Fruit fly (Drosophila melanogaster): ENCODE data around the gene CG15628.

The CG15628 gene

DNA sequence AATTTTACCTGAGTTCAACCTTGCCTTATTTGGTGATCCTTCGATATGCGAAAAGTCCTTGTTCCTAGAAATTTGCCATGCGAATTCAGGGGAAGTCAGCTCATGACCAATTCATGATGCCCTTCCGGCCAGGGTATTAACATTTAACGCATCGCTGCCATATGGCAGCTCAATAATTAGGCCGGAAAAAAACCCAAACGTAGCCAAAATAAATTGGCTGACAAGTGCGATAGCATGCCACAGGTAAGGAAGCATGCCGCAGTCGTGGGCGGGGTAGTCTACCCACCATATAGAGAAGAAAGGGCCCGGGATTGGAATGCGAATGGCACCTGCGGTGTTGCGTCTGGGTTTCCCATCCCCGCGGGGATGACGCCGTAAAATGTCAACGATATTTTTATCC lies 2.2 kb downstream of the CG15628 start:
- TF ChIP-seq CG33017 (tag; optimal IDR thresholded peaks at IDR 0.05) (no peak), CG1620 (GFP tag; optimal IDR thresholded peaks at IDR 0.05) (no peak), kay (GFP tag; ENCODE audit: borderline replicate concordance) (no peak), CG5204 (GFP tag; optimal IDR thresholded peaks at IDR 0.05) (no peak), ovo (GFP tag; optimal IDR thresholded peaks at IDR 0.05) (no peak), Clk (GFP tag; optimal IDR thresholded peaks at IDR 0.05) (no peak), cnc (optimal IDR thresholded peaks at IDR 0.05) (no peak), CG11617 (GFP tag; optimal IDR thresholded peaks at IDR 0.05) (no peak), bab1 (GFP tag; optimal IDR thresholded peaks at IDR 0.05) (no peak), CG12768 (GFP tag; optimal IDR thresholded peaks at IDR 0.05) (no peak), Crg-1 (GFP tag; optimal IDR thresholded peaks at IDR 0.05) (no peak), pad (GFP tag; optimal IDR thresholded peaks at IDR 0.05) (no peak), CG7045 (GFP tag; optimal IDR thresholded peaks at IDR 0.05) (no peak), cic (GFP tag; optimal IDR thresholded peaks at IDR 0.05) (no peak), CG14711 (tag; optimal IDR thresholded peaks at IDR 0.05) (no peak), Hr96 (GFP tag; optimal IDR thresholded peaks at IDR 0.05) (no peak), Mnt (GFP tag; optimal IDR thresholded peaks at IDR 0.05) (no peak), tj (GFP tag; optimal IDR thresholded peaks at IDR 0.05) (no peak), CG7101 (tag; optimal IDR thresholded peaks at IDR 0.05) (no peak)

DNA sequence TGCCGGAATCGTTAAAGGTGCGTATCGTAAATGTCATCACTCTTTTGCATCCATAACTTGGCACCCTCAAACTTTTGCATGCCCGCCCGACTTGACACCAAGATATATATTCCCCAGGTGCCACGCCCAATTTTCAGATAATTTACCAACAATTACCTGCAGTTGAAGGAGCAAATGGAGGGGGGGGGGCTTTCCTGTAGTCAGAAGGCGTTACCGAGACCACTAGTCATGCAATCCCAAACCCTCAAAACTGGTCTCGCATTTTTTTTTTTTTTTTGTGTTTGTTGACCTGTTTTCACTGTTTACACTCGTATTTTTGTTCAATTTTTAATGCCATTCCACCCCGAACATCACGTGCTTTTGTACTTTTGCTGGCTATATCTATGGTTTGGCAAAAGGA lies 4.1 kb downstream of the CG15628 start:
- TF ChIP-seq toe (GFP tag; optimal IDR thresholded peaks at IDR 0.05), result no peak

DNA sequence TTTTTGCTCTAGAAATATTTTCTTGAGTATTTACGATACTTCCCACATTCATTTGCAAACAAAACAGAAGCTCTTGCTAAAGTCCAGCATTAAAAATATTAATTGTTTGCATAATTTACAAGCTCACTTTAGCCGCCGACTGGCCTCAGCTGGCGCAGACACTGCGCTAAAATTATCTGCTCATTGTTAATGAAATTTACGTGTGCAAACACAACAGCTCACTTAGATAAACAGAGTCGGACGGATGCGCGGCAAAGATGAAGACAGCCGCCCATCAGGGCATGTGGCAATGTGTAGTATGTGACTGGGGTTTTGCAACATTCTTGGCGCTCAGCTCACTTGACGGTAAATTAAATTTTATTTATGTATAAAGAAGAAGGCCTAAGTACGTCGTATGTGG lies 7.5 kb downstream of the CG15628 start:
- TF ChIP-seq cic (GFP tag; optimal IDR thresholded peaks at IDR 0.05) (peak; percentile 68), Hr96 (GFP tag; optimal IDR thresholded peaks at IDR 0.05) (no peak), CG5204 (GFP tag; optimal IDR thresholded peaks at IDR 0.05) (no peak), kay (GFP tag; ENCODE audit: borderline replicate concordance) (peak; percentile 10), CG11617 (GFP tag; optimal IDR thresholded peaks at IDR 0.05) (peak; percentile 23), ovo (GFP tag; optimal IDR thresholded peaks at IDR 0.05) (peak; percentile 31), Clk (GFP tag; optimal IDR thresholded peaks at IDR 0.05) (no peak), toe (GFP tag; optimal IDR thresholded peaks at IDR 0.05) (peak; percentile 14), CG14711 (tag; optimal IDR thresholded peaks at IDR 0.05) (no peak), Crg-1 (GFP tag; optimal IDR thresholded peaks at IDR 0.05) (peak; percentile 58), Mnt (GFP tag; optimal IDR thresholded peaks at IDR 0.05) (peak; percentile 27), bab1 (GFP tag; optimal IDR thresholded peaks at IDR 0.05) (no peak), cnc (optimal IDR thresholded peaks at IDR 0.05) (no peak), CG12768 (GFP tag; optimal IDR thresholded peaks at IDR 0.05) (peak; percentile 56), CG33017 (tag; optimal IDR thresholded peaks at IDR 0.05) (peak; percentile 55), pad (GFP tag; optimal IDR thresholded peaks at IDR 0.05) (peak; percentile 11), tj (GFP tag; optimal IDR thresholded peaks at IDR 0.05) (no peak), CG7045 (GFP tag; optimal IDR thresholded peaks at IDR 0.05) (peak; percentile 59), CG7101 (tag; optimal IDR thresholded peaks at IDR 0.05) (peak; percentile 41)

DNA sequence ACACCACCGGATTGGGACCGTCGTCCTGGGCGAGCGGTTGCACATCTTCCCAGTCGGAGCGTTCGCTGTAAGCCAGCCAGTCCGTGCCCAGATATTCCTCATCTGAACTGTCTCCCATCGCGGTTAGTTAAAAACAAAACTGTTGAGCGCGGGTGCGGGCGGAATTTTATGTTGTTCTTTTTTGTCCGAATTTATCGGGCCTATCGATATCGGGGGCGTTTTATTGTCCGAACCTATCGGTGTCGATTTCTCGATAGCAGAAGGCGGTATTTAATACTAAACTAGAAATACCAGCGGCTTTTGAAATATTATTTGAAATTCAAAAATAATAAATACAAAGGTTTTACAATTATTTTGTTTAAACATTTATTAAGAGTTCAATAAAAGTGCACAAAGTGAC lies 8.9 kb downstream of the CG15628 start, which contains the start of gene Fnta:
TSS of gene Fnta (minus strand) at position 204 of the 400 bp plus-strand sequence.
- TF ChIP-seq cnc (optimal IDR thresholded peaks at IDR 0.05), result no peak
- no peak for TF ChIP-seq pad (GFP tag; optimal IDR thresholded peaks at IDR 0.05)
- no peak for TF ChIP-seq ovo (GFP tag; optimal IDR thresholded peaks at IDR 0.05)
- no peak for TF ChIP-seq CG33017 (tag; optimal IDR thresholded peaks at IDR 0.05)
- TF ChIP-seq tj (GFP tag; optimal IDR thresholded peaks at IDR 0.05), result no peak
- TF ChIP-seq bab1 (GFP tag; optimal IDR thresholded peaks at IDR 0.05), result peak; percentile 19
- TF ChIP-seq kay (GFP tag; ENCODE audit: borderline replicate concordance), result peak; percentile 84
- TF ChIP-seq toe (GFP tag; optimal IDR thresholded peaks at IDR 0.05), result no peak
- no peak for TF ChIP-seq Clk (GFP tag; optimal IDR thresholded peaks at IDR 0.05)
- TF ChIP-seq CG11617 (GFP tag; optimal IDR thresholded peaks at IDR 0.05), result no peak
- TF ChIP-seq CG12768 (GFP tag; optimal IDR thresholded peaks at IDR 0.05), result no peak
- no peak for TF ChIP-seq CG14711 (tag; optimal IDR thresholded peaks at IDR 0.05)

DNA sequence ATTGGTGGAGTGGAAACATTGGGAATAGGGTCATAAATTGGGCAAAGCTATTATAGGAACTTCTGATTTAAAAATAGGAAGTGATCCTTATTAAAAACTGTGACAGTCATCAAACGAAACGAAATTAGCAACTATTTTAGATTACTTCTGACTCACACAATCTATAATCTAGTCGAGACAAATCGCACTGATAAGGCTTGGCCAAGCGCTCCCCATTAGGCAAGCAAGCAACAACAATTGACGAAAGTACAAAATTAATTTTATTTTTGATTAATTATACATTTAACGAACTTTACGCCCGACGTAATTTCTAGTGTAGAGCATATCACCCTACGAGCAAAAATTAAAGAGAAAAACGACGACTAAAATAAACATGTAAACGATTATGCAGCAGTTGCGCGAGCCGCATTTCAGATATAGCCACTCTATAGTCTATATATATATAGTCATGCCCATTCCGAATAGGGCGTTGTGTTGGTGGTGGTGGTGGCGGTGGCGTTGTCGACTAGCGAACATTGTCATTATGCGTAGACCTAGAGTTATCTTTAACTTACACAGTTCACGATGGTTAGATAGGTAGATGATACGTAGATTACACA lies 13.6 kb downstream of the CG15628 start, which contains the start of gene Ir25a:
TSS of gene Ir25a (minus strand) at position 210 of the 599 bp plus-strand sequence.
- TF ChIP-seq kay (GFP tag; ENCODE audit: borderline replicate concordance), result peak; percentile 96
- TF ChIP-seq Clk (GFP tag; optimal IDR thresholded peaks at IDR 0.05), result no peak

DNA sequence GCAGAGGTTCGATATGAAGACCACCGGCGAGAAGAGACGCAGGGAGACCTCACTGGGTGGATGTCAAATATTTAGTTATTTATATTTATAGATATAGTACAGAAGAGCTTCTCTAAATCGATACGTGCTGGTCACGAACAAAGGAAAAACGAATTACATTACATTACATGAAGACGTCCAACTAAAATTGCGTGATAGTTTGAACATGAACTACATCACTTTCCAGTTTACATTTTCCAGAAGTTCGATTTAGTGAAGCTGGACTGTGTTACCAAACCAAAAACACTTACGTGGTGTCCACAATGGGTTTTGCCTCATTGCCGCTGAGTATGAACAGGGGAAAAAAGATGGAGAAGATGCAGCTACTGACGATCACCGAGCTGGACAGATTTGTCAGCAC lies 14.6 kb downstream of the CG15628 start:
- no peak for TF ChIP-seq cic (GFP tag; optimal IDR thresholded peaks at IDR 0.05)
- no peak for TF ChIP-seq CG33017 (tag; optimal IDR thresholded peaks at IDR 0.05)
- TF ChIP-seq CG1620 (GFP tag; optimal IDR thresholded peaks at IDR 0.05), result no peak
- no peak for TF ChIP-seq CG14711 (tag; optimal IDR thresholded peaks at IDR 0.05)
- TF ChIP-seq CG5204 (GFP tag; optimal IDR thresholded peaks at IDR 0.05), result no peak
- TF ChIP-seq CG12768 (GFP tag; optimal IDR thresholded peaks at IDR 0.05), result no peak
- TF ChIP-seq CG7045 (GFP tag; optimal IDR thresholded peaks at IDR 0.05), result no peak
- TF ChIP-seq pad (GFP tag; optimal IDR thresholded peaks at IDR 0.05), result no peak
- TF ChIP-seq cnc (optimal IDR thresholded peaks at IDR 0.05), result no peak
- TF ChIP-seq bab1 (GFP tag; optimal IDR thresholded peaks at IDR 0.05), result no peak
- TF ChIP-seq kay (GFP tag; ENCODE audit: borderline replicate concordance), result no peak
- TF ChIP-seq Crg-1 (GFP tag; optimal IDR thresholded peaks at IDR 0.05), result no peak
- no peak for TF ChIP-seq ovo (GFP tag; optimal IDR thresholded peaks at IDR 0.05)

Measured in whole organism, adult.